Fruit fly (Drosophila melanogaster) whole organism, wandering third instar larva: ENCODE data around the gene CG13026.

Experiments used
- CG32264 ChIP-seq: fragments of 200-800 bp; sonication (Bioruptor generic); optimal IDR thresholded peaks from 2 replicates; lab custom pipeline; 2016; ENCODE audit warnings: missing biosample characterization, missing genetic modification characterization
- CG9705 ChIP-seq: fragments of 200-800 bp; sonication (Bioruptor generic); optimal IDR thresholded peaks from 2 replicates; lab custom pipeline; 2018; ENCODE audit warnings: missing biosample characterization, mild to moderate bottlenecking, missing genetic modification characterization
- CrebA ChIP-seq: fragments of 200-800 bp; sonication (Bioruptor generic); optimal IDR thresholded peaks from 2 replicates; lab custom pipeline; 2016; ENCODE audit warnings: missing biosample characterization, mild to moderate bottlenecking, missing genetic modification characterization, borderline replicate concordance
- Dfd ChIP-seq: fragments of >200 bp; optimal IDR thresholded peaks from 2 replicates; lab custom pipeline; 2017; ENCODE audit warnings: missing biosample characterization, missing genetic modification characterization
- GATAd ChIP-seq: sonication (Bioruptor generic); optimal IDR thresholded peaks from 2 replicates; lab custom pipeline; 2016; ENCODE audit warnings: missing biosample characterization, missing genetic modification characterization
- Hnf4 ChIP-seq: fragments of 200-800 bp; sonication (Bioruptor generic); optimal IDR thresholded peaks from 2 replicates; lab custom pipeline; 2016; ENCODE audit warnings: missing biosample characterization, mild to moderate bottlenecking, missing genetic modification characterization
- Hr78 ChIP-seq: fragments of >200 bp; optimal IDR thresholded peaks from 2 replicates; lab custom pipeline; 2017; ENCODE audit warnings: missing biosample characterization, missing genetic modification characterization
- Hr83 ChIP-seq: fragments of 200-300 bp; sonication (Bioruptor generic); optimal IDR thresholded peaks from 2 replicates; lab custom pipeline; 2016; ENCODE audit warnings: missing biosample characterization, mild to moderate bottlenecking, missing genetic modification characterization, moderate library complexity; ENCODE audit not compliant: poor library complexity, severe bottlenecking
- Jra ChIP-seq: sonication (Bioruptor generic); optimal IDR thresholded peaks from 2 replicates; lab custom pipeline; 2016; ENCODE audit warnings: missing biosample characterization, missing genetic modification characterization
- Mio ChIP-seq: sonication (Bioruptor generic); optimal IDR thresholded peaks from 2 replicates; lab custom pipeline; 2016; ENCODE audit warnings: missing biosample characterization, missing genetic modification characterization
- N ChIP-seq: fragments of >200 bp; optimal IDR thresholded peaks from 2 replicates; lab custom pipeline; 2018; ENCODE audit warnings: missing biosample characterization, missing external identifiers, missing genetic modification characterization
- Rel ChIP-seq, 2 experiments: fragments of 200-800 bp; sonication (Bioruptor generic) in 1 of 2; optimal IDR thresholded peaks; 2 replicates in 1 of 2; 3 replicates in 1 of 2; lab custom pipeline; 2016 to 2019; ENCODE audit warnings: mild to moderate bottlenecking in 2 of 2, missing biosample characterization in 2 of 2, missing genetic modification characterization in 2 of 2, moderate library complexity in 1 of 2
- Vsx2 ChIP-seq: fragments of 200-300, 225-300 bp; sonication (Bioruptor generic); optimal IDR thresholded peaks from 2 replicates; lab custom pipeline; 2018; ENCODE audit warnings: missing biosample characterization, missing genetic modification characterization; ENCODE audit not compliant: partially characterized antibody
- br ChIP-seq: fragments of 200-800 bp; sonication (Bioruptor generic); optimal IDR thresholded peaks from 2 replicates; lab custom pipeline; 2016; ENCODE audit warnings: missing biosample characterization, missing genetic modification characterization
- brk ChIP-seq: fragments of 200-800 bp; sonication (Bioruptor generic); optimal IDR thresholded peaks from 2 replicates; lab custom pipeline; 2016; ENCODE audit warnings: missing biosample characterization, mild to moderate bottlenecking, missing genetic modification characterization
- dl ChIP-seq, 2 experiments: fragments of 175-275, 200-275 bp in 1 of 2; fragments of 200-275 bp in 1 of 2; sonication (Bioruptor generic); optimal IDR thresholded peaks; lab custom pipeline; 2018; ENCODE audit warnings: mild to moderate bottlenecking in 2 of 2, missing biosample characterization in 2 of 2, missing genetic modification characterization in 2 of 2, moderate library complexity in 2 of 2; ENCODE audit not compliant: partially characterized antibody in 2 of 2, insufficient read depth in 1 of 2
- dsf ChIP-seq: sonication (Bioruptor generic); optimal IDR thresholded peaks from 2 replicates; lab custom pipeline; 2016; ENCODE audit warnings: missing biosample characterization, missing genetic modification characterization, borderline replicate concordance
- ey ChIP-seq: fragments of 200-800 bp; sonication (Bioruptor generic); optimal IDR thresholded peaks from 2 replicates; lab custom pipeline; 2016; ENCODE audit warnings: missing biosample characterization, missing genetic modification characterization
- foxo ChIP-seq, 2 experiments: fragments of 200-800 bp; sonication (Bioruptor generic); optimal IDR thresholded peaks; 2 replicates in 1 of 2; 3 replicates in 1 of 2; lab custom pipeline; 2016 to 2017; ENCODE audit warnings: missing biosample characterization in 2 of 2, missing genetic modification characterization in 2 of 2
- jim ChIP-seq: fragments of 175-275, 200-325 bp; sonication (Bioruptor generic); optimal IDR thresholded peaks from 2 replicates; lab custom pipeline; 2016; ENCODE audit warnings: missing biosample characterization, mild to moderate bottlenecking, missing genetic modification characterization
- lola ChIP-seq: fragments of >200 bp; optimal IDR thresholded peaks from 2 replicates; lab custom pipeline; 2017; ENCODE audit warnings: missing biosample characterization, missing genetic modification characterization
- psq ChIP-seq: fragments of 200-800 bp; sonication (Bioruptor generic); optimal IDR thresholded peaks from 3 replicates; lab custom pipeline; 2017; ENCODE audit warnings: missing biosample characterization, mild to moderate bottlenecking, missing genetic modification characterization, moderate library complexity
- rgr ChIP-seq: fragments of 200-800 bp; sonication (Bioruptor generic); optimal IDR thresholded peaks from 3 replicates; lab custom pipeline; 2016; ENCODE audit warnings: missing biosample characterization, mild to moderate bottlenecking, missing genetic modification characterization
- sage ChIP-seq: fragments of 200-800 bp; sonication (Bioruptor generic); optimal IDR thresholded peaks from 2 replicates; lab custom pipeline; 2016; ENCODE audit warnings: missing biosample characterization, mild to moderate bottlenecking, missing genetic modification characterization
- sv ChIP-seq: fragments of 200-800 bp; sonication (Bioruptor generic); optimal IDR thresholded peaks from 3 replicates; lab custom pipeline; 2016; ENCODE audit warnings: missing biosample characterization, missing genetic modification characterization
- usp ChIP-seq: fragments of >200 bp; optimal IDR thresholded peaks from 2 replicates; lab custom pipeline; 2017; ENCODE audit warnings: missing biosample characterization, missing genetic modification characterization

The CG13026 gene

dm6 chr3L:16708738-16709350, 17.1 kb downstream of the CG13026 start:
- TF ChIP-seq brk (GFP tag; lab: Kevin White, UChicago) (no peak), lola (GFP tag; lab: Kevin White, UChicago) (no peak), Rel (GFP tag; optimal IDR thresholded peaks at IDR 0.05; lab: Kevin White, UChicago) (no peak), Rel (tag; optimal IDR thresholded peaks at IDR 0.05; lab: Kevin White, UChicago) (peak; percentile 29)
- TF ChIP-seq, all 38 proteins: peak for 1

DNA sequence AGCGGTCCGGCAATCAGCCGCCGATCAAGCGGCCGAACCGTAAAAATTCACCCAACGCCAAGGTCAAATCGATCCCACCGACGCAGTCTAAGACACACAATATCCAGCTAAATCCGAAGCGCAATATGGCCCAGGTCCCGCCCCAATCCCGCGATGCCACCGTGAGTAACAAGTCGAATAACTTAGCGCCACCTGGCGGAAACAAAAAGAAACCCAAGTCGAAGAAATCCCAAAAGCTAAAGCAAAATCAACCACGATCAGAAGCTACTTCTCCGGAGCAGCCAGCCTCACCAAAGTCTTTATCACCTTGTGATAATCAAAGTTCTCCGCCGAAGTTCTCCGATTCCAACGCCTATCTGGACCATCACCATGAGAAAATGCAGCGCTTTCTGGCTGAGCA, 20.3 kb downstream of the CG13026 start:
- TF ChIP-seq br (GFP tag; lab: Kevin White, UChicago) (no peak), jim (GFP tag; lab: Kevin White, UChicago) (no peak), rgr (no peak), sage (GFP tag; lab: Kevin White, UChicago) (no peak), GATAd (no peak), Hr78 (GFP tag; lab: Kevin White, UChicago) (no peak), CG9705 (GFP tag; lab: Kevin White, UChicago) (no peak), sv (no peak), Jra (GFP tag; lab: Kevin White, UChicago) (no peak), dsf (GFP tag; lab: Kevin White, UChicago) (no peak), usp (GFP tag; lab: Kevin White, UChicago) (no peak)
- TF ChIP-seq, all 38 proteins: peak for 0

DNA sequence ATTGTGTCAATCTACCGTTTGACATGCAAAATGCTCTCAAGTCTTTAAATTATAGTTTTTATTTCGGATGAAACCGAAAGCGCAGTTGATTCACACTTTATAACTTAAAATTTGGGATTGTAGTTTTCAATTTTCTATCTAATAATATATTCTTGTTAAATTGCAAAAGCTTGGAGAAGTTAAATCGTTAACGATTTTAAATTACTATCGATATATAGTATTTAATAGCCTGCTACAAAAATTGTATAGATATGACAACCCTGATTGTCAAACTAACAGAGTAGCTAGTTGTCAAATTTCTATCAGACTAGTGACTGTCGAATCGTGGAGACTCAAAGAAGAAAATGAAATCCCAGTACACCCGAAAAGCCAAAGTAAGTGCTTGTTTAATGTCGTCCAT, 21.3 kb downstream of the CG13026 start, which contains the start of gene CG9692:
TSS of gene CG9692 (plus strand) at position 301 of the 400 bp plus-strand sequence.
- TF ChIP-seq N (GFP tag; lab: Kevin White, UChicago): no peak
- TF ChIP-seq foxo (GFP tag; optimal IDR thresholded peaks at IDR 0.05; lab: Kevin White, UChicago): no peak
- TF ChIP-seq Mio: no peak
- no peak for TF ChIP-seq Hr83 (GFP tag; lab: Kevin White, UChicago)
- TF ChIP-seq brk (GFP tag; lab: Kevin White, UChicago): no peak

DNA sequence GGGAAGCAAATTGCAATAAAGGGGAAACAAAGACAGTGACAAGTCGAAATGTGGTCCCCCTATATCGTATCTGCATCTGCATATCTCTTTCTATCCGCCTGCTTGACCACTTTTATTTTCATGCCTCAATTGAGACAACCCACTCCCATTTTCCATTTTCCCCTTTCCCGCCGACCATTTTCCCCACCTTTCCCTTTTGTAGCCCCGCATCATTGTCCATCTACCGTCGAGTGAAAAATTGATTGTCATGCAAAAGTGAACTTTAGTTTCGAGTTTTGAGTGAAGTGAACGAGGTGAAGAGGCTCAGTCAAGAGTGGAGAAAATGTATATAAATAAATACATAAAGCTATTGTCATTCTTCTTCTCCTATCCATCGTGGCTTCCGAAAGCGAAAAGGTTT, 21.7 kb downstream of the CG13026 start:
- no peak for TF ChIP-seq Mio
- TF ChIP-seq lola (GFP tag; lab: Kevin White, UChicago): no peak
- no peak for TF ChIP-seq ey
- TF ChIP-seq, all 38 proteins: peak for 0

DNA sequence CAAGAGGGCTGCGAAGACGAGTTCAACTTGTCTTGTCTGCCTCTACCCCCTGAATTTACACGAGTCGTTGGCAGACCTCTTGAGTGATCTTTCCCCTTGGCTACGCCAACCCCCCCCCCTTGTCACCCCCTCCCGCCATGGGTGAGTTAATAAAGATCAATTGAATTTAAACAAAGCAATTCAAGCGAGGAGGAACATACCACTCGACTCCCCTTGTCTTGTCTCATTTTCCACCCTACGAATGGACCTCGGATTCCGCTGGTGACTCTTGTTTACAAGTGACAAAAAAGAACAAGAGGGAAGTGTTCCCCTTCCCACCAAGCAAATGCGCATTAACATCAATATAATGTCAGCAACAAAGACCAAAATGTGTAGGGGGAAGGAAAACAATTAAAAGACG, 23.1 kb downstream of the CG13026 start:
- TF ChIP-seq Hr83 (GFP tag; lab: Kevin White, UChicago) (no peak), Dfd (GFP tag; lab: Kevin White, UChicago) (no peak), Hnf4 (GFP tag; lab: Kevin White, UChicago) (no peak), psq (GFP tag; lab: Kevin White, UChicago) (no peak), CG32264 (no peak), dl (GFP tag; optimal IDR thresholded peaks at IDR 0.05; lab: Kevin White, UChicago; ENCODE audit: insufficient read depth in 1 of 2, partially characterized antibody in 2 of 2) (no peak), foxo (GFP tag; optimal IDR thresholded peaks at IDR 0.05; lab: Kevin White, UChicago) (no peak), CG9705 (GFP tag; lab: Kevin White, UChicago) (no peak), N (GFP tag; lab: Kevin White, UChicago) (no peak), sage (GFP tag; lab: Kevin White, UChicago) (no peak), CrebA (GFP tag; lab: Kevin White, UChicago) (no peak), br (GFP tag; lab: Kevin White, UChicago) (no peak)

DNA sequence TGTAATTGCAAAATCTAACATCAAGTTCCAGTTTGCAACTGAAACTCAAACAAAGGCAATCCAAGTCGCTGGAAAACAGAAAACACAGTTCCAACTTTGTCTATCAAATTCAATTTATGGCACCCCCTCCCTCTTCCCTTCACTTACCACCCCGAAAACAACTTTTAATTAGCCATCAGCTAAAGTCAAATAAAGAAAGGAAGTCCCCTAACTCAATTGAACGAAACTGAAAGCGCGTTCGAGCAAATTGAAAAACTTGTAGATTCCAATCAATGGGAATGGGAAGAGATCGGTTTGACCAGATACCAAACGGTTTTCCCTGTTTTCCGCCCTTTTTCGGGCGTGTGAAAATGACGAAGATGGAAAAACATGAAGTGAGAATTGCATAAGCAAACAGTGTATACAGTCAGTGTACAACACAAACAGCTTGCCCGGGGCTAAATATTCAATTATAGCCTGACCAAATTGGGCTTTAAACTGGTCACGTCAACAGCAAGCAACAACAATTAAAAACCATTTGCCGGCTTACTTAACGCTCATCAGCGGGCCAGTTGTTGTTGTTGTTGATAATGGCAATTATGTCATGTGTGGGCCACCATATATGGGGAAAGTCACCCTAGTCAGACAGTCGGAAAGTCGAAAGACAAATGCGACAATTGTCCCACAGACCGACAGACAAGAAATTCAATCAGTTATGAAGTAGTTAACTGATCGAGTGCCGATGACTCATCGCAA, 26.5 kb downstream of the CG13026 start:
- TF ChIP-seq Rel (GFP tag; optimal IDR thresholded peaks at IDR 0.05; lab: Kevin White, UChicago) (no peak), Rel (tag; optimal IDR thresholded peaks at IDR 0.05; lab: Kevin White, UChicago) (peak; percentile 72), Vsx2 (no peak), N (GFP tag; lab: Kevin White, UChicago) (no peak), dsf (GFP tag; lab: Kevin White, UChicago) (no peak)
